Worm (Caenorhabditis elegans): Measurements from ENCODE around the gene W08F4.13.

Gene W08F4.13

DNA sequence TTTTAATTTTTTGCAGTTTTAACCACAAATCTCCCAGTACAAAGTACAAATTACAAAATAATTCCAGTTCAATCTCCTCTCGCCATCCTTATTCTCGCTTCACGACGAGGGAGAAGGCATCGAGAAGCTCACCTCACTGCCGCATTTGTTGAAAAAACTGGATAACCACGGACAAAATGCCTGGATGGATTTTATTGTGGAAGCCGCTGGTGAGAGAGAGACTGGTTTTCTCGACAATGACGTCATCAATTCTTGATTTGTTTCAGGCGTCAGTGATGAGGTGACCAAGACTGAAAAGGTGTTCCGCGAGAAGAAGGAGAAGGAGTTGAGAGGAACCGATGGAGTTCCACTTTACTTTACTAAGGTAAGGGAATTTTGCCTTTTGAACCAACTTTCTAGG, 35.1 kb upstream of the W08F4.13 start:
- TF ChIP-seq lin-35 (GFP tag; optimal IDR thresholded peaks at IDR 0.05) = no peak
- TF ChIP-seq ceh-40 (GFP tag; IDR thresholded peaks at IDR 0.05) = no peak
- TF ChIP-seq rcor-1 (GFP tag; IDR thresholded peaks at IDR 0.05) = no peak
- no peak for TF ChIP-seq Y56A3A.18 (GFP tag; IDR thresholded peaks at IDR 0.05)
- no peak for TF ChIP-seq hmg-20 (GFP tag; IDR thresholded peaks at IDR 0.05)
- TF ChIP-seq repo-1 (tag; optimal IDR thresholded peaks at IDR 0.05) = no peak
- TF ChIP-seq ekl-4 (GFP tag; IDR thresholded peaks at IDR 0.05) = no peak
- TF ChIP-seq F33H1.4 (GFP tag; IDR thresholded peaks at IDR 0.05) = no peak
- TF ChIP-seq ceh-100 (GFP tag; IDR thresholded peaks at IDR 0.05) = no peak
- TF ChIP-seq ccch-3 (GFP tag; optimal IDR thresholded peaks at IDR 0.05) = no peak
- TF ChIP-seq F52B5.7 (tag; optimal IDR thresholded peaks at IDR 0.05) = no peak
- no peak for TF ChIP-seq snpc-1.1 (tag; optimal IDR thresholded peaks at IDR 0.05; ENCODE audit: insufficient read depth)

DNA sequence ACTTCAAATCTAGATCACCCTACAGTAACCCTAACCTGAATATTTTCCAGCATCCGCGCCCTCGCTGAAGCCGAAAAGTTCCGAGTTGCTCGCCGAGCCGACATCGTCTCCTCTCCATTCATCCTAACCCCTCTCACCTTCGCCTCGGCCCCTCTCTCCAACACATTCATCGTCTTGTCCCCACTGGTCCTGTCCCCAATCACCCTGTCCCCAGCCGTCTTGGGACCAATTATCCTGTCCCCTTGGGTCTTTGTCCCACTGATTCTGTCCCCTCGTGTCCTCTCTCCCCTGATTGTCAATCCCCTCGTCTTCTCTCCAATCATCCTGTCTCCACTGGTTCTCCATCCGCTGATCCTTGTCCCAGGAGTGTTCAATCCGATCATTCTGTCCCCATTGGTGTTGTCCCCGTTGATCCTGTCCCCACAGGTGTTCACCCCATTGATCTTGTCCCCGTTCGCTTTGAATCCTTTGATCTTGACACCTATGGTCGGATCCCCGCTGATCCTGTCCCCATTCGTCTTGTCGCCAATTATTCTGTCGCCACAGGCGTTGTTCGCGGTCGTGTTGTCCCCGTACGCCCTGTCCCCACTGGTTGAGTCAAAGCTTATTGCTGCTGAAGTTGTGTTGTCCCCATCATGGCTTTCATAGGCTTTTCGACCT, 33.2 kb upstream of the W08F4.13 start, which contains the start of gene lips-7:
Gene lips-7, plus strand, starts transcription at position 610 of the 660 bp plus-strand sequence.
- peak; percentile 73 for TF ChIP-seq zfh-2 (GFP tag; conservative IDR thresholded peaks at IDR 0.05)
- TF ChIP-seq nfya-1 (tag; optimal IDR thresholded peaks at IDR 0.05; ENCODE audit: borderline replicate concordance, insufficient read depth) = peak; percentile 39
- no peak for TF ChIP-seq T26A5.8 (tag; optimal IDR thresholded peaks at IDR 0.05)

DNA sequence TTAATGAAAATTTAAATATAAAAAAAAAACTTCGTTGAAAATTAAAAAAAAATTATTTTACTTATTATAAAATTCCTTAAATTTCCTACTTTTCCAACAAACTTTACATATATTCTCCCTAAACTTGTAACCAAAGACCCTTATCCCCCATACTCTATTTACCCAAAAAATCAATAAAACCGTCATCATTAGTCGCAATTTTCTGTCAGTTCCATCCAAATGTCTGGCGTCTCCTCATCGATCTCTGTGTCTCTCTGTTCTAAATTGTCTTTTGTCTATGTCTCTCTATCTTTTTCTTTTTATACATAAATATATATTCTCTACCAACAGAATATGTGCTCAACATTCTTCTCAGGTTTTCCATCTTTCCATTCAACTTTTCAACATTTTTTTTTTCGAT, 29.2 kb upstream of the W08F4.13 start:
- no peak for TF ChIP-seq let-607 (tag; optimal IDR thresholded peaks at IDR 0.05)
- TF ChIP-seq hmg-1.2 (GFP tag; IDR thresholded peaks at IDR 0.05) = peak; percentile 43; the same call in 1 of the 2 replicates

DNA sequence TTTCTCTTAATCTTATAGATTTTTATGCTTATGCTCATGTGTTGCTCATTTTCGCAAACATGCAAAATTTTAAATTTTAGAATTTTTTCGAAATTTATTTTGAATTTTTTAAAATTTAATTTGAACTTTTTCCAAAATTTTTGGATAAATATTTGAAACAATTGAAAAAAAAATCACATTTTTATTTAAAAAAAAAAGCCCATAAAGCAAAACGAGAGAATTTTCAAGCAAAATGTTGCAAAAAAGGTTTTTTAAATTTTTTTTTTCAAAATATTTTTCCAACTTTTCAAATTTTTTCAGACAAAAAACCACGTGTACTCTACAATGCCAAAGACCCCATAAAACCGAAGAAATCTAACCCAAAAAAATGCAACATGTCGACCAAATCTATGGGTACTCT, 28.4 kb upstream of the W08F4.13 start, which contains the start of the genes C09E8.1 and C09E8.6:
Gene C09E8.1, plus strand, starts transcription at position 301 of the 400 bp plus-strand sequence.
Gene C09E8.6, plus strand, starts transcription at position 313 of the 400 bp plus-strand sequence.
- TF ChIP-seq ztf-26 (tag; optimal IDR thresholded peaks at IDR 0.05) = no peak
- TF ChIP-seq ztf-18 (tag; optimal IDR thresholded peaks at IDR 0.05) = no peak
- TF ChIP-seq madf-3 (GFP tag; IDR thresholded peaks at IDR 0.05) = no peak
- TF ChIP-seq zim-3 (tag; optimal IDR thresholded peaks at IDR 0.05) = no peak
- no peak for TF ChIP-seq let-607 (tag; optimal IDR thresholded peaks at IDR 0.05)
- TF ChIP-seq die-1 (tag; optimal IDR thresholded peaks at IDR 0.05) = no peak
- TF ChIP-seq akir-1 (GFP tag; optimal IDR thresholded peaks at IDR 0.05) = no peak
- no peak for TF ChIP-seq B0019.2 (GFP tag; conservative IDR thresholded peaks at IDR 0.05)
- TF ChIP-seq Y67H2A.10 (GFP tag; conservative IDR thresholded peaks at IDR 0.05) = no peak
- no peak for TF ChIP-seq ets-4 (GFP tag; optimal IDR thresholded peaks at IDR 0.05)
- no peak for TF ChIP-seq ztf-6 (GFP tag; IDR thresholded peaks at IDR 0.05)
- no peak for TF ChIP-seq unc-130 (GFP tag; optimal IDR thresholded peaks at IDR 0.05)
- TF ChIP-seq T07F8.4 (tag; optimal IDR thresholded peaks at IDR 0.05) = no peak
- TF ChIP-seq dox-1 (GFP tag; IDR thresholded peaks at IDR 0.05) = no peak
- no peak for TF ChIP-seq madf-10 (tag; optimal IDR thresholded peaks at IDR 0.05)
- no peak for TF ChIP-seq bed-2 (GFP tag; IDR thresholded peaks at IDR 0.05)
- no peak for TF ChIP-seq repo-1 (tag; optimal IDR thresholded peaks at IDR 0.05)

DNA sequence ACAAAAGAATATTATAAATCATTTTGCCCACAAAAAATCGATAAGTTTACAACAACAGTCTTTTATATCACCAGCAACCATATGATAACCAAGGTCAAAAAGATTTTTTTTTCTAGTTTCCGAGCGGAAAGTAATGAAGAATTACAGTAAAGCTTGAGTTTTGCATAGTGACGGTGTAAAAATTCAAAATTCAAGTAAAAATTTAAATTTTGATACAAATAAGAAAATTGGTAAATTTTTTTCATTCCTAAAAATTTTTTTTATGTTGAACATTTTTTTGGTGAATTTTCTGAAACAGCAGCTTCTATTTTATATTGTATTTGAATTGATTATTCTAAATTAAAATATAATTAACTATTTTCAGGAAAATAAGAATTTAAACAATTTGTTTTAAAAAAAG, 15.8 kb upstream of the W08F4.13 start, which contains the start of gene W08F4.5:
Gene W08F4.5, minus strand, starts transcription at position 101 of the 400 bp plus-strand sequence.
- TF ChIP-seq ztf-18 (tag; optimal IDR thresholded peaks at IDR 0.05) (no peak), snpc-3.4 (tag; optimal IDR thresholded peaks at IDR 0.05) (no peak), nhr-179 (tag; optimal IDR thresholded peaks at IDR 0.05) (no peak), hsf-1 (GFP tag; IDR thresholded peaks at IDR 0.05) (no peak), ztf-28 (GFP tag; IDR thresholded peaks at IDR 0.05) (no peak), lin-40 (tag; optimal IDR thresholded peaks at IDR 0.05) (no peak), ccch-3 (GFP tag; optimal IDR thresholded peaks at IDR 0.05) (no peak), zim-3 (tag; optimal IDR thresholded peaks at IDR 0.05) (no peak), nhr-120 (GFP tag; IDR thresholded peaks at IDR 0.05) (no peak)
